Worm (Caenorhabditis elegans) whole organism, mixed stage, embryonic: ENCODE results near the gene F29A7.4.

Source experiments
- lin-32 ChIP-seq: fragments of 200-800 bp; sonication (Bioruptor generic); optimal IDR thresholded peaks from 2 replicates; lab custom pipeline; 2018; ENCODE audit warnings: mild to moderate bottlenecking, missing genetic modification characterization, missing compliant biosample characterization
- nhr-28 ChIP-seq: fragments of 150-350 bp; optimal IDR thresholded peaks from 2 replicates; lab custom pipeline; 2014; ENCODE audit warnings: missing biosample characterization, missing genetic modification characterization
- pha-4 ChIP-seq: fragments of 150-350 bp; optimal IDR thresholded peaks from 2 replicates; lab custom pipeline; 2018; ENCODE audit warnings: missing biosample characterization, missing genetic modification reagents, missing genetic modification characterization
- snpc-4 ChIP-seq: fragments of 150-350 bp; optimal IDR thresholded peaks from 2 replicates; lab custom pipeline; 2014; ENCODE audit warnings: missing biosample characterization, missing genetic modification characterization
- zip-8 ChIP-seq: fragments of 150-350 bp; optimal IDR thresholded peaks from 2 replicates; lab custom pipeline; 2014; ENCODE audit warnings: missing biosample characterization, missing genetic modification characterization

ce11 chrII:2717335-2717734 lies 32.5 kb upstream of the F29A7.4 start, which contains the start of gene T05A8.3:
- TF ChIP-seq pha-4 (tag; lab: Kevin White, UChicago) (no peak), nhr-28 (tag; lab: Kevin White, UChicago) (no peak), lin-32 (GFP tag; lab: Kevin White, UChicago) (no peak), zip-8 (tag; lab: Kevin White, UChicago) (no peak), snpc-4 (tag; lab: Kevin White, UChicago) (no peak)
